Fruit fly (Drosophila melanogaster) whole organism, embryonic: ENCODE measurements around the gene Cyp4d21.

ENCODE experiments used
- Adf1 ChIP-seq: fragments of 200-800 bp; sonication (Bioruptor generic); IDR thresholded peaks from 2 replicates; pipeline ENCODE4 v1.3.6; 2022; ENCODE audit warnings: missing biosample characterization, missing genetic modification characterization
- Atf6 ChIP-seq: fragments of 200-800 bp; sonication (Bioruptor generic); IDR thresholded peaks from 2 replicates; pipeline ENCODE4 v1.3.6; 2022; ENCODE audit warnings: missing biosample characterization, missing genetic modification characterization
- CG10209 ChIP-seq: fragments of 200-800 bp; sonication (Bioruptor generic); optimal IDR thresholded peaks from 3 replicates; lab custom pipeline; 2017; ENCODE audit warnings: missing biosample characterization, mild to moderate bottlenecking, missing genetic modification characterization, missing genetic modification reagents
- CG10274 ChIP-seq: fragments of 200-800 bp; sonication (Bioruptor generic); optimal IDR thresholded peaks from 3 replicates; lab custom pipeline; 2017; ENCODE audit warnings: missing biosample characterization, mild to moderate bottlenecking, missing genetic modification characterization
- CG10462 ChIP-seq: fragments of 200-800 bp; sonication (Bioruptor generic); optimal IDR thresholded peaks from 2 replicates; lab custom pipeline; 2016; ENCODE audit warnings: missing biosample characterization, missing genetic modification characterization
- CG10979 ChIP-seq: fragments of 200-800 bp; sonication (Bioruptor generic); optimal IDR thresholded peaks from 2 replicates; lab custom pipeline; 2018; ENCODE audit warnings: missing biosample characterization, mild to moderate bottlenecking, missing genetic modification characterization, moderate library complexity
- CG11456 ChIP-seq: fragments of 200-800 bp; sonication (Bioruptor generic); IDR thresholded peaks from 3 replicates; pipeline ENCODE4 v1.3.6; 2022; ENCODE audit warnings: missing biosample characterization, missing genetic modification characterization
- CG12219 ChIP-seq: fragments of 200-800 bp; sonication (Bioruptor generic); optimal IDR thresholded peaks from 3 replicates; lab custom pipeline; 2018; ENCODE audit warnings: missing biosample characterization, mild to moderate bottlenecking, missing genetic modification characterization
- CG12299 ChIP-seq: fragments of 200-800 bp; sonication (Bioruptor generic); optimal IDR thresholded peaks from 2 replicates; lab custom pipeline; 2018; ENCODE audit warnings: missing biosample characterization, mild to moderate bottlenecking, missing genetic modification characterization
- CG12659 ChIP-seq: fragments of 200-800 bp; sonication (Bioruptor generic); optimal IDR thresholded peaks from 3 replicates; lab custom pipeline; 2017; ENCODE audit warnings: mild to moderate bottlenecking, missing biosample characterization, missing genetic modification reagents, missing genetic modification characterization
- CG13894 ChIP-seq: fragments of 200-800 bp; sonication (Bioruptor generic); optimal IDR thresholded peaks from 3 replicates; lab custom pipeline; 2018; ENCODE audit warnings: missing biosample characterization, mild to moderate bottlenecking, missing genetic modification characterization, moderate library complexity
- CG14667 ChIP-seq: fragments of 200-800 bp; sonication (Bioruptor generic); IDR thresholded peaks from 2 replicates; pipeline ENCODE4 v1.3.6; 2022; ENCODE audit warnings: missing biosample characterization, missing genetic modification characterization
- CG15269 ChIP-seq: fragments of 200-800 bp; sonication (Bioruptor generic); optimal IDR thresholded peaks from 2 replicates; lab custom pipeline; 2018; ENCODE audit warnings: missing biosample characterization, mild to moderate bottlenecking, missing genetic modification characterization, moderate library complexity
- CG17912 ChIP-seq: fragments of 200-800 bp; sonication (Bioruptor generic); optimal IDR thresholded peaks from 2 replicates; lab custom pipeline; 2018; ENCODE audit warnings: missing biosample characterization, mild to moderate bottlenecking, missing genetic modification characterization
- CG2120 ChIP-seq: fragments of 200-800 bp; sonication (Bioruptor generic); optimal IDR thresholded peaks from 3 replicates; lab custom pipeline; 2016; ENCODE audit warnings: missing biosample characterization, missing genetic modification characterization
- CG2202 ChIP-seq: fragments of 200-800 bp; sonication (Bioruptor generic); optimal IDR thresholded peaks from 2 replicates; lab custom pipeline; 2018; ENCODE audit warnings: missing biosample characterization, mild to moderate bottlenecking, missing genetic modification characterization
- CG31441 ChIP-seq: fragments of 200-800 bp; sonication (Bioruptor generic); IDR thresholded peaks from 2 replicates; pipeline ENCODE4 v1.3.6; 2022; ENCODE audit warnings: missing biosample characterization, missing genetic modification characterization
- CG3407 ChIP-seq: fragments of 200-800 bp; sonication (Bioruptor generic); optimal IDR thresholded peaks from 2 replicates; lab custom pipeline; 2018; ENCODE audit warnings: missing biosample characterization, mild to moderate bottlenecking, missing genetic modification characterization
- CG4424 ChIP-seq: fragments of 200-800 bp; sonication (Bioruptor generic); optimal IDR thresholded peaks from 3 replicates; lab custom pipeline; 2016; ENCODE audit warnings: missing biosample characterization, missing genetic modification characterization
- CG4617 ChIP-seq: fragments of 200-800 bp; sonication (Bioruptor generic); optimal IDR thresholded peaks from 3 replicates; lab custom pipeline; 2016; ENCODE audit warnings: missing biosample characterization, missing genetic modification characterization, borderline replicate concordance
- CG4730 ChIP-seq: fragments of 200-800 bp; sonication (Bioruptor generic); IDR thresholded peaks from 2 replicates; pipeline ENCODE4 v1.3.6; 2022; ENCODE audit warnings: missing biosample characterization, missing genetic modification characterization
- CG5245 ChIP-seq: fragments of 200-800 bp; sonication (Bioruptor generic); optimal IDR thresholded peaks from 3 replicates; lab custom pipeline; 2016; ENCODE audit warnings: missing biosample characterization, missing genetic modification characterization
- CG9817 ChIP-seq: fragments of 200-800 bp; sonication (Bioruptor generic); optimal IDR thresholded peaks from 2 replicates; lab custom pipeline; 2018; ENCODE audit warnings: missing biosample characterization, mild to moderate bottlenecking, missing genetic modification characterization, moderate library complexity
- CG9876 ChIP-seq: fragments of 200-800 bp; sonication (Bioruptor generic); optimal IDR thresholded peaks from 2 replicates; lab custom pipeline; 2016; ENCODE audit warnings: missing biosample characterization, missing genetic modification characterization
- CkIIα-i1 ChIP-seq: fragments of 200-800 bp; sonication (Bioruptor generic); IDR thresholded peaks from 2 replicates; pipeline ENCODE4 v1.3.6; 2022; ENCODE audit warnings: missing biosample characterization, missing genetic modification characterization
- CrebB ChIP-seq: fragments of 200-800 bp; sonication (Bioruptor generic); optimal IDR thresholded peaks from 3 replicates; lab custom pipeline; 2018; ENCODE audit warnings: missing biosample characterization, mild to moderate bottlenecking, missing genetic modification characterization
- Dip2 ChIP-seq: fragments of 200-800 bp; sonication (Bioruptor generic); IDR thresholded peaks from 2 replicates; pipeline ENCODE4 v1.3.6; 2022; ENCODE audit warnings: missing biosample characterization, missing genetic modification characterization
- Dp ChIP-seq: fragments of 200-800 bp; sonication (Bioruptor generic); optimal IDR thresholded peaks from 2 replicates; lab custom pipeline; 2018; ENCODE audit warnings: missing biosample characterization, mild to moderate bottlenecking, missing genetic modification characterization, moderate library complexity
- Eip74EF ChIP-seq, 2 experiments: fragments of 200-800 bp in 1 of 2; fragments of >200 bp in 1 of 2; sonication (Bioruptor generic) in 1 of 2; optimal IDR thresholded peaks; 2 replicates each; lab custom pipeline; 2017 to 2019; ENCODE audit warnings: missing biosample characterization in 2 of 2, missing genetic modification characterization in 2 of 2, mild to moderate bottlenecking in 1 of 2, moderate library complexity in 1 of 2
- HmgZ ChIP-seq: fragments of 200-800 bp; sonication (Bioruptor generic); optimal IDR thresholded peaks from 2 replicates; lab custom pipeline; 2018; ENCODE audit warnings: missing biosample characterization, mild to moderate bottlenecking, missing genetic modification characterization
- Jarid2 ChIP-seq: fragments of 200-800 bp; sonication (Bioruptor generic); optimal IDR thresholded peaks from 3 replicates; lab custom pipeline; 2017; ENCODE audit warnings: mild to moderate bottlenecking, missing biosample characterization, missing genetic modification reagents, missing genetic modification characterization
- Myb ChIP-seq: fragments of 200-800 bp; sonication (Bioruptor generic); optimal IDR thresholded peaks from 2 replicates; lab custom pipeline; 2016; ENCODE audit warnings: missing biosample characterization, missing genetic modification characterization
- NfI ChIP-seq: fragments of 200-800 bp; sonication (Bioruptor generic); optimal IDR thresholded peaks from 3 replicates; lab custom pipeline; 2018; ENCODE audit warnings: missing biosample characterization, mild to moderate bottlenecking, missing genetic modification characterization, moderate library complexity
- Ravus ChIP-seq: fragments of 200-800 bp; sonication (Bioruptor generic); IDR thresholded peaks from 2 replicates; pipeline ENCODE4 v1.3.6; 2022; ENCODE audit warnings: missing biosample characterization, missing genetic modification characterization
- Vsx1 ChIP-seq: fragments of 200-800 bp; sonication (Bioruptor generic); optimal IDR thresholded peaks from 2 replicates; lab custom pipeline; 2017; ENCODE audit warnings: missing biosample characterization, mild to moderate bottlenecking, missing genetic modification characterization, missing genetic modification reagents
- az2 ChIP-seq: fragments of 200-800 bp; sonication (Bioruptor generic); optimal IDR thresholded peaks from 3 replicates; lab custom pipeline; 2016; ENCODE audit warnings: missing biosample characterization, missing genetic modification characterization
- dan ChIP-seq: fragments of 200-800 bp; sonication (Bioruptor generic); IDR thresholded peaks from 2 replicates; pipeline ENCODE4 v1.3.6; 2022; ENCODE audit warnings: missing biosample characterization, missing genetic modification characterization
- ems ChIP-seq: fragments of 200-800 bp; sonication (Bioruptor generic); optimal IDR thresholded peaks from 3 replicates; lab custom pipeline; 2016; ENCODE audit warnings: missing biosample characterization, missing genetic modification characterization
- eve ChIP-seq, 2 experiments: fragments of >200 bp; optimal IDR thresholded peaks; 2 replicates each; lab custom pipeline; 2017; ENCODE audit warnings: missing biosample characterization in 2 of 2, missing genetic modification characterization in 2 of 2
- fd96Cb ChIP-seq: fragments of 200-800 bp; sonication (Bioruptor generic); optimal IDR thresholded peaks from 2 replicates; lab custom pipeline; 2018; ENCODE audit warnings: missing biosample characterization, mild to moderate bottlenecking, missing genetic modification characterization, moderate library complexity
- ind ChIP-seq: fragments of 200-800 bp; sonication (Bioruptor generic); optimal IDR thresholded peaks from 3 replicates; lab custom pipeline; 2016; ENCODE audit warnings: missing biosample characterization, missing genetic modification characterization
- jigr1 ChIP-seq: fragments of 200-800 bp; sonication (Bioruptor generic); IDR thresholded peaks from 3 replicates; pipeline ENCODE4 v1.3.6; 2022; ENCODE audit warnings: missing biosample characterization, missing genetic modification characterization
- knrl ChIP-seq: fragments of 200-800 bp; sonication (Bioruptor generic); IDR thresholded peaks from 3 replicates; pipeline ENCODE4 v1.3.6; 2022; ENCODE audit warnings: missing biosample characterization, missing genetic modification characterization; ENCODE audit not compliant: partially characterized antibody
- lola ChIP-seq, 3 experiments: fragments of >200 bp in 2 of 3; fragments of 200-800 bp in 1 of 3; sonication (Bioruptor generic) in 1 of 3; optimal IDR thresholded peaks; 2 replicates each; lab custom pipeline; 2017 to 2019; ENCODE audit warnings: missing biosample characterization in 3 of 3, missing genetic modification characterization in 3 of 3, mild to moderate bottlenecking in 1 of 3, moderate library complexity in 1 of 3
- luna ChIP-seq: fragments of 200-800 bp; sonication (Bioruptor generic); optimal IDR thresholded peaks from 2 replicates; lab custom pipeline; 2016; ENCODE audit warnings: missing biosample characterization, missing genetic modification characterization
- ranshi ChIP-seq: fragments of 200-800 bp; sonication (Bioruptor generic); IDR thresholded peaks from 2 replicates; pipeline ENCODE4 v1.3.6; 2022; ENCODE audit warnings: missing biosample characterization, missing genetic modification characterization
- sens-2 ChIP-seq: fragments of 200-800 bp; sonication (Bioruptor generic); IDR thresholded peaks from 2 replicates; pipeline ENCODE4 v1.3.6; 2022; ENCODE audit warnings: missing biosample characterization, missing genetic modification characterization
- sim ChIP-seq: fragments of 200-800 bp; sonication (Bioruptor generic); IDR thresholded peaks from 2 replicates; pipeline ENCODE4 v1.3.6; 2022; ENCODE audit warnings: missing biosample characterization, missing genetic modification characterization
- tgo ChIP-seq: fragments of 200-800 bp; sonication (Bioruptor generic); IDR thresholded peaks from 3 replicates; pipeline ENCODE4 v1.3.6; 2022; ENCODE audit warnings: missing biosample characterization, missing genetic modification characterization
- wdn ChIP-seq: fragments of 200-800 bp; sonication (Bioruptor generic); IDR thresholded peaks from 2 replicates; pipeline ENCODE4 v1.3.6; 2022; ENCODE audit warnings: missing biosample characterization, missing genetic modification characterization
- zfh1 ChIP-seq: fragments of 200-800 bp; sonication (Bioruptor generic); IDR thresholded peaks from 3 replicates; pipeline ENCODE4 v1.3.6; 2022; ENCODE audit warnings: missing biosample characterization, missing genetic modification characterization

The Cyp4d21 gene

DNA sequence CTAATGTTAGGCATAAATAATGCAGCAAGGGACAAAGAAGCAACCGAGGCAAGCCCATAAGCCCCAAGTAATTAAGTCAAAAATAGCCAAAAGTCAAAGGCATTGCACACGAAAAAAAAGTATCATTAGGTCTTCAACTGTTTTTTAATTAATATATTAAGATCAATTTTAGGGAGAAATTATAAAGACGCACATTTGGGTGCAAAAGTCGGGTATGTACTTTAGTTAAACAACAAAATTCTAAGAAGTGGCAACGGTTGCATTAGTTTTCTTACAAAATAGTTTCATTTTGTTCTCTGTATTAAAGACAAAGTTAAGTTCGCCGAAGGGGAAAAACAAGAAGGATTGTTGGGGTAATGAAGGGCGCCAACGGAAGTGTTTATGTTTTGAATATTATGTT, 38.8 kb upstream of the Cyp4d21 start (continued):
- peak in 1 of 2 experiments; percentile 14 for TF ChIP-seq Eip74EF (GFP tag; optimal IDR thresholded peaks at IDR 0.05; lab: Kevin White, UChicago)
- no peak for TF ChIP-seq sim (GFP tag; lab: Robert Waterston, UW)
- TF ChIP-seq CG17912 (GFP tag; lab: Kevin White, UChicago) = no peak
- no peak for TF ChIP-seq CG13894 (tag; lab: Kevin White, UChicago)
- no peak for TF ChIP-seq Atf6
- TF ChIP-seq wdn = no peak
- TF ChIP-seq CG4730 = no peak
- no peak for TF ChIP-seq CG14667
- TF ChIP-seq knrl (GFP tag; lab: Robert Waterston, UW) = no peak
- TF ChIP-seq CG2202 (tag; lab: Kevin White, UChicago) = peak; percentile 28
- TF ChIP-seq CG12219 (GFP tag; lab: Kevin White, UChicago) = no peak
- no peak for TF ChIP-seq CG9876 (GFP tag; lab: Kevin White, UChicago)
- TF ChIP-seq HmgZ (tag; lab: Kevin White, UChicago) = no peak
- no peak for TF ChIP-seq Jarid2 (GFP tag; lab: Kevin White, UChicago)
- TF ChIP-seq az2 = peak; percentile 52
- TF ChIP-seq zfh1 (GFP tag; lab: Robert Waterston, UW) = peak; percentile 75
- peak; percentile 28 for TF ChIP-seq ind (GFP tag; lab: Kevin White, UChicago)
- TF ChIP-seq ems (GFP tag; lab: Kevin White, UChicago) = no peak
- TF ChIP-seq CG5245 (GFP tag; lab: Kevin White, UChicago) = peak; percentile 21
- TF ChIP-seq CG2120 (GFP tag; lab: Kevin White, UChicago) = no peak
- TF ChIP-seq lola (GFP tag; optimal IDR thresholded peaks at IDR 0.05; lab: Kevin White, UChicago) = peak in 1 of 3 experiments; percentile 35
- no peak for TF ChIP-seq Myb
- TF ChIP-seq Adf1 = no peak
- TF ChIP-seq CG31441 (GFP tag; lab: Robert Waterston, UW) = peak; percentile 45
- peak; percentile 20 for TF ChIP-seq CG12659 (GFP tag; lab: Kevin White, UChicago)
- TF ChIP-seq CG4424 (GFP tag; lab: Kevin White, UChicago) = peak; percentile 25
- TF ChIP-seq CG15269 = no peak
- TF ChIP-seq NfI (GFP tag; lab: Kevin White, UChicago) = no peak
- TF ChIP-seq CG10979 = peak; percentile 62
- TF ChIP-seq sens-2 (GFP tag; lab: Robert Waterston, UW) = no peak
- TF ChIP-seq CkIIα-i1 (GFP tag; lab: Robert Waterston, UW) = no peak
- no peak for TF ChIP-seq Dip2
- no peak for TF ChIP-seq CG9817 (tag; lab: Kevin White, UChicago)
- TF ChIP-seq CG10209 (GFP tag; lab: Kevin White, UChicago) = peak; percentile 25
- TF ChIP-seq CrebB (tag; lab: Kevin White, UChicago) = no peak
- TF ChIP-seq eve (GFP tag; optimal IDR thresholded peaks at IDR 0.05; lab: Kevin White, UChicago) = peak in 1 of 2 experiments; percentile 73
- TF ChIP-seq CG11456 (GFP tag; lab: Robert Waterston, UW) = no peak
- no peak for TF ChIP-seq CG4617 (GFP tag; lab: Kevin White, UChicago)
- TF ChIP-seq dan = no peak
- peak; percentile 25 for TF ChIP-seq fd96Cb (tag; lab: Kevin White, UChicago)
- TF ChIP-seq Dp = no peak
- no peak for TF ChIP-seq CG10274
- peak; percentile 30 for TF ChIP-seq CG3407 (GFP tag; lab: Kevin White, UChicago)
- TF ChIP-seq Vsx1 = no peak
- no peak for TF ChIP-seq Ravus
- TF ChIP-seq jigr1 (GFP tag; lab: Robert Waterston, UW) = no peak
- TF ChIP-seq CG12299 (tag; lab: Kevin White, UChicago) = no peak
- TF ChIP-seq luna (GFP tag; lab: Kevin White, UChicago) = no peak
- TF ChIP-seq CG10462 = no peak
- TF ChIP-seq ranshi (GFP tag; lab: Robert Waterston, UW) = no peak
- TF ChIP-seq tgo (GFP tag; lab: Robert Waterston, UW) = peak; percentile 30; the same call in 1 of the 3 replicates
